Worm (Caenorhabditis elegans) whole organism, early embryonic: ENCODE results near the gene sec-23.

ENCODE experiments used
- B0310.2 ChIP-seq: sonication (generic microtip); optimal IDR thresholded peaks from 2 replicates; lab custom pipeline; 2016; ENCODE audit warnings: mild to moderate bottlenecking, missing genetic modification characterization, missing compliant biosample characterization
- F13C5.2 ChIP-seq: sonication (generic microtip); optimal IDR thresholded peaks from 2 replicates; lab custom pipeline; 2017; ENCODE audit warnings: mild to moderate bottlenecking, missing genetic modification characterization, inconsistent platforms, missing compliant biosample characterization
- ama-1 ChIP-seq: fragments of 150-350 bp; optimal IDR thresholded peaks from 2 replicates; lab custom pipeline; 2014
- ceh-36 ChIP-seq: sonication (generic microtip); optimal IDR thresholded peaks from 2 replicates; lab custom pipeline; 2016; ENCODE audit warnings: missing genetic modification characterization, inconsistent platforms, missing compliant biosample characterization
- flt-1 ChIP-seq: fragments of 200-800 bp; sonication (Bioruptor generic); IDR thresholded peaks from 2 replicates; pipeline ENCODE4 v1.3.6; 2022; ENCODE audit warnings: missing genetic modification characterization, missing compliant biosample characterization
- hmbx-1 ChIP-seq: sonication (generic microtip); optimal IDR thresholded peaks from 2 replicates; lab custom pipeline; 2016; ENCODE audit warnings: mild to moderate bottlenecking, missing genetic modification characterization, missing compliant biosample characterization
- hmg-4 ChIP-seq: fragments of 200-800 bp; sonication (Bioruptor generic); optimal IDR thresholded peaks from 2 replicates; lab custom pipeline; 2018; ENCODE audit warnings: mild to moderate bottlenecking, missing genetic modification characterization, missing compliant biosample characterization
- pes-1 ChIP-seq: fragments of 200-800 bp; sonication (Bioruptor generic); IDR thresholded peaks from 2 replicates; pipeline ENCODE4 v1.3.6; 2022; ENCODE audit warnings: missing genetic modification reagents, missing genetic modification characterization, missing compliant biosample characterization
- scrt-1 ChIP-seq: fragments of 200-800 bp; sonication (Bioruptor generic); IDR thresholded peaks from 2 replicates; pipeline ENCODE4 v1.3.6; 2022; ENCODE audit warnings: missing genetic modification characterization, missing compliant biosample characterization
- sea-1 ChIP-seq: fragments of 200-800 bp; sonication (Bioruptor generic); conservative IDR thresholded peaks from 2 replicates; pipeline ENCODE4 v1.3.6; 2022; ENCODE audit warnings: missing genetic modification characterization, missing compliant biosample characterization
- tbx-37 ChIP-seq: fragments of 200-800 bp; sonication (Bioruptor generic); conservative IDR thresholded peaks from 2 replicates; pipeline ENCODE4 v1.3.6; 2022; ENCODE audit warnings: missing genetic modification reagents, missing genetic modification characterization, missing compliant biosample characterization
- tra-4 ChIP-seq: sonication (generic microtip); optimal IDR thresholded peaks from 2 replicates; lab custom pipeline; 2017; ENCODE audit warnings: missing genetic modification characterization, missing compliant biosample characterization

DNA sequence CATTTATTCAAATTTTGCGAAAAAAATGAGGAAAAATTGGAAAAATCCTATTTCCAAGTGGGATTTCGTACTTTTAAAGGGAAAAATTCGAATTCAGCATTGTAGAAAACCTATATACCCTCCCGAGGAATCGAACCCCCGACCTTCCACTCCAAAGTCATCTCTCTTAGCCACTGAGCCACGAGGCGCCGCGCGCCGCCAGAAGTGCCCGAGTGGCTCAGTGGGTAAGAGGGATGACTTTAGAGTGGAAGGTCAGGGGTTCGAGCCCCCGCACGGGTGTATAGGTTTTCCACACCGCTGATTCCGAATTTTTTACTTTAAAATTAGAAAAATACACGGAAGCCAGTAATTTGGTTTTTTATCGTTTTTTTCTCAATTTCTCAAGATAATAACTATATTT is 43.7 kb downstream of the sec-23 start:
- TF ChIP-seq ama-1 (lab: Kevin White, UChicago) (no peak), flt-1 (GFP tag; lab: Robert Waterston, UW) (no peak), F13C5.2 (tag; lab: Kevin White, UChicago) (no peak), sea-1 (GFP tag; lab: Robert Waterston, UW) (no peak), hmg-4 (GFP tag; lab: Kevin White, UChicago) (no peak), ceh-36 (tag; lab: Kevin White, UChicago) (no peak), tra-4 (tag; lab: Kevin White, UChicago) (no peak), scrt-1 (GFP tag; lab: Robert Waterston, UW) (no peak), hmbx-1 (tag; lab: Kevin White, UChicago) (no peak), pes-1 (GFP tag; lab: Robert Waterston, UW) (no peak), tbx-37 (GFP tag; lab: Robert Waterston, UW) (no peak), B0310.2 (tag; lab: Kevin White, UChicago) (no peak)
